Fruit fly (Drosophila melanogaster) whole organism, embryonic: ENCODE measurements around the gene CG8119.

Experiments used
- ATbp ChIP-seq: fragments of 200-800 bp; sonication (Bioruptor generic); optimal IDR thresholded peaks from 2 replicates; lab custom pipeline; 2017; ENCODE audit warnings: missing biosample characterization, mild to moderate bottlenecking, missing genetic modification characterization, missing genetic modification reagents
- Ada2b ChIP-seq: fragments of 200-800 bp; sonication (Bioruptor generic); IDR thresholded peaks from 2 replicates; pipeline ENCODE4 v1.3.6; 2022; ENCODE audit warnings: missing biosample characterization, missing genetic modification characterization
- CG1024 ChIP-seq: fragments of 200-800 bp; sonication (Bioruptor generic); IDR thresholded peaks from 2 replicates; pipeline ENCODE4 v1.3.6; 2022; ENCODE audit warnings: missing biosample characterization, missing genetic modification characterization
- CG10979 ChIP-seq: fragments of 200-800 bp; sonication (Bioruptor generic); optimal IDR thresholded peaks from 2 replicates; lab custom pipeline; 2018; ENCODE audit warnings: missing biosample characterization, mild to moderate bottlenecking, missing genetic modification characterization, moderate library complexity
- CG11504 ChIP-seq: fragments of 200-800 bp; sonication (Bioruptor generic); optimal IDR thresholded peaks from 3 replicates; lab custom pipeline; 2019; ENCODE audit warnings: missing biosample characterization, mild to moderate bottlenecking, missing genetic modification characterization, moderate library complexity
- CG12219 ChIP-seq: fragments of 200-800 bp; sonication (Bioruptor generic); optimal IDR thresholded peaks from 3 replicates; lab custom pipeline; 2018; ENCODE audit warnings: missing biosample characterization, mild to moderate bottlenecking, missing genetic modification characterization
- CG1233 ChIP-seq: fragments of 200-800 bp; sonication (Bioruptor generic); optimal IDR thresholded peaks from 4 replicates; lab custom pipeline; 2018; ENCODE audit warnings: missing biosample characterization, mild to moderate bottlenecking, missing genetic modification characterization
- CG12659 ChIP-seq: fragments of 200-800 bp; sonication (Bioruptor generic); optimal IDR thresholded peaks from 3 replicates; lab custom pipeline; 2017; ENCODE audit warnings: mild to moderate bottlenecking, missing biosample characterization, missing genetic modification reagents, missing genetic modification characterization
- CG13775 ChIP-seq: fragments of 200-800 bp; sonication (Bioruptor generic); optimal IDR thresholded peaks from 3 replicates; lab custom pipeline; 2017; ENCODE audit warnings: missing biosample characterization, mild to moderate bottlenecking, missing genetic modification characterization
- CG15011 ChIP-seq: fragments of 200-800 bp; sonication (Bioruptor generic); optimal IDR thresholded peaks from 3 replicates; lab custom pipeline; 2018; ENCODE audit warnings: missing biosample characterization, mild to moderate bottlenecking, missing genetic modification characterization
- CG17328 ChIP-seq: fragments of 200-800 bp; sonication (Bioruptor generic); IDR thresholded peaks from 2 replicates; pipeline ENCODE4 v1.3.6; 2022; ENCODE audit warnings: missing biosample characterization, missing genetic modification characterization
- CG2129 ChIP-seq: fragments of 200-800 bp; sonication (Bioruptor generic); IDR thresholded peaks from 2 replicates; pipeline ENCODE4 v1.3.6; 2022; ENCODE audit warnings: missing biosample characterization, missing genetic modification characterization; ENCODE audit not compliant: partially characterized antibody
- CG2199 ChIP-seq: fragments of 200-800 bp; sonication (Bioruptor generic); IDR thresholded peaks from 3 replicates; pipeline ENCODE4 v1.3.6; 2022; ENCODE audit warnings: missing biosample characterization, missing genetic modification characterization
- CG43689 ChIP-seq: fragments of 200-800 bp; sonication (Bioruptor generic); IDR thresholded peaks from 2 replicates; pipeline ENCODE4 v1.3.6; 2022; ENCODE audit warnings: missing biosample characterization, missing genetic modification characterization
- CG4617 ChIP-seq: fragments of 200-800 bp; sonication (Bioruptor generic); optimal IDR thresholded peaks from 3 replicates; lab custom pipeline; 2016; ENCODE audit warnings: missing biosample characterization, missing genetic modification characterization, borderline replicate concordance
- CG6272 ChIP-seq: fragments of 200-800 bp; sonication (Bioruptor generic); IDR thresholded peaks from 2 replicates; pipeline ENCODE4 v1.3.6; 2022; ENCODE audit warnings: missing biosample characterization, missing genetic modification characterization
- CG8281 ChIP-seq: fragments of 200-800 bp; sonication (Bioruptor generic); optimal IDR thresholded peaks from 2 replicates; lab custom pipeline; 2018; ENCODE audit warnings: missing biosample characterization, mild to moderate bottlenecking, missing genetic modification characterization, moderate library complexity
- CG8924 ChIP-seq: fragments of 200-800 bp; optimal IDR thresholded peaks from 3 replicates; lab custom pipeline; 2019; ENCODE audit warnings: missing biosample characterization, mild to moderate bottlenecking, missing genetic modification characterization, moderate library complexity
- CG9797 ChIP-seq: fragments of 200-800 bp; sonication (Bioruptor generic); optimal IDR thresholded peaks from 3 replicates; lab custom pipeline; 2018; ENCODE audit warnings: missing biosample characterization, mild to moderate bottlenecking, missing genetic modification characterization
- CrebB ChIP-seq: fragments of 200-800 bp; sonication (Bioruptor generic); optimal IDR thresholded peaks from 3 replicates; lab custom pipeline; 2018; ENCODE audit warnings: missing biosample characterization, mild to moderate bottlenecking, missing genetic modification characterization
- Deaf1 ChIP-seq: fragments of 200-800 bp; optimal IDR thresholded peaks from 3 replicates; lab custom pipeline; 2019; ENCODE audit warnings: missing biosample characterization, mild to moderate bottlenecking, missing genetic modification characterization, moderate library complexity
- Dll ChIP-seq: fragments of 200-800 bp; sonication (Bioruptor generic); IDR thresholded peaks from 4 replicates; pipeline ENCODE4 v1.3.6; 2022; ENCODE audit warnings: missing biosample characterization, missing genetic modification characterization; ENCODE audit not compliant: partially characterized antibody
- Fer2 ChIP-seq: fragments of 200-800 bp; sonication (Bioruptor generic); optimal IDR thresholded peaks from 2 replicates; lab custom pipeline; 2018; ENCODE audit warnings: missing biosample characterization, mild to moderate bottlenecking, missing genetic modification characterization, moderate library complexity
- HLHmδ ChIP-seq: fragments of 200-800 bp; sonication (Bioruptor generic); optimal IDR thresholded peaks from 2 replicates; lab custom pipeline; 2018; ENCODE audit warnings: missing biosample characterization, mild to moderate bottlenecking, missing genetic modification characterization, moderate library complexity
- Hr3 ChIP-seq: fragments of 200-800 bp; sonication (Bioruptor generic); optimal IDR thresholded peaks from 3 replicates; lab custom pipeline; 2016; ENCODE audit warnings: missing biosample characterization, missing genetic modification characterization
- Hr78 ChIP-seq, 2 experiments: fragments of 200-800 bp in 1 of 2; fragments of >200 bp in 1 of 2; sonication (Bioruptor generic) in 1 of 2; optimal IDR thresholded peaks; 2 replicates each; lab custom pipeline; 2017 to 2019; ENCODE audit warnings: missing biosample characterization in 2 of 2, missing genetic modification characterization in 2 of 2, mild to moderate bottlenecking in 1 of 2, moderate library complexity in 1 of 2
- Jarid2 ChIP-seq: fragments of 200-800 bp; sonication (Bioruptor generic); optimal IDR thresholded peaks from 3 replicates; lab custom pipeline; 2017; ENCODE audit warnings: mild to moderate bottlenecking, missing biosample characterization, missing genetic modification reagents, missing genetic modification characterization
- Poxn ChIP-seq: fragments of 200-800 bp; sonication (Bioruptor generic); IDR thresholded peaks from 2 replicates; pipeline ENCODE4 v1.3.6; 2022; ENCODE audit warnings: missing biosample characterization, missing genetic modification characterization
- Ravus ChIP-seq: fragments of 200-800 bp; sonication (Bioruptor generic); IDR thresholded peaks from 2 replicates; pipeline ENCODE4 v1.3.6; 2022; ENCODE audit warnings: missing biosample characterization, missing genetic modification characterization
- Sox102F ChIP-seq: fragments of 200-800 bp; sonication (Bioruptor generic); optimal IDR thresholded peaks from 2 replicates; lab custom pipeline; 2018; ENCODE audit warnings: missing biosample characterization, mild to moderate bottlenecking, missing genetic modification characterization, moderate library complexity
- Trl ChIP-seq, 3 experiments: fragments of >200 bp in 2 of 3; fragments of 200-800 bp in 1 of 3; sonication (Bioruptor generic) in 1 of 3; optimal IDR thresholded peaks; 2 replicates in 1 of 3; 3 replicates in 2 of 3; lab custom pipeline; 2016 to 2017; ENCODE audit warnings: missing biosample characterization in 1 of 3, missing genetic modification characterization in 1 of 3
- bowl ChIP-seq: fragments of 200-800 bp; sonication (Bioruptor generic); IDR thresholded peaks from 2 replicates; pipeline ENCODE4 v1.3.6; 2022; ENCODE audit warnings: missing biosample characterization, missing genetic modification characterization
- caup ChIP-seq: fragments of 200-800 bp; sonication (Bioruptor generic); optimal IDR thresholded peaks from 3 replicates; lab custom pipeline; 2017; ENCODE audit warnings: missing biosample characterization, mild to moderate bottlenecking, missing genetic modification characterization, moderate library complexity; ENCODE audit not compliant: severe bottlenecking
- chm ChIP-seq: fragments of 200-800 bp; sonication (Bioruptor generic); IDR thresholded peaks from 2 replicates; pipeline ENCODE4 v1.3.6; 2022; ENCODE audit warnings: missing biosample characterization, missing genetic modification characterization
- croc ChIP-seq: fragments of 200-800 bp; sonication (Bioruptor generic); conservative IDR thresholded peaks from 3 replicates; pipeline ENCODE4 v1.3.6; 2022; ENCODE audit warnings: missing biosample characterization, missing genetic modification characterization
- eve ChIP-seq, 2 experiments: fragments of >200 bp; optimal IDR thresholded peaks; 2 replicates each; lab custom pipeline; 2017; ENCODE audit warnings: missing biosample characterization in 2 of 2, missing genetic modification characterization in 2 of 2
- gem ChIP-seq: fragments of 200-800 bp; sonication (Bioruptor generic); optimal IDR thresholded peaks from 2 replicates; lab custom pipeline; 2019; ENCODE audit warnings: missing biosample characterization, mild to moderate bottlenecking, missing genetic modification characterization, moderate library complexity
- grau ChIP-seq: fragments of 200-800 bp; optimal IDR thresholded peaks from 3 replicates; lab custom pipeline; 2019; ENCODE audit warnings: missing biosample characterization, mild to moderate bottlenecking, missing genetic modification characterization, moderate library complexity
- jing ChIP-seq: fragments of 200-800 bp; sonication (Bioruptor generic); optimal IDR thresholded peaks from 2 replicates; lab custom pipeline; 2018; ENCODE audit warnings: missing biosample characterization, mild to moderate bottlenecking, missing genetic modification characterization
- p53 ChIP-seq: fragments of 200-800 bp; sonication (Bioruptor generic); optimal IDR thresholded peaks from 2 replicates; lab custom pipeline; 2016; ENCODE audit warnings: missing biosample characterization, missing genetic modification characterization
- peb ChIP-seq: fragments of 200-800 bp; sonication (Bioruptor generic); IDR thresholded peaks from 2 replicates; pipeline ENCODE4 v1.3.6; 2022; ENCODE audit warnings: missing biosample characterization, missing genetic modification characterization
- psq ChIP-seq: fragments of 200-800 bp; sonication (Bioruptor generic); optimal IDR thresholded peaks from 2 replicates; lab custom pipeline; 2017; ENCODE audit warnings: missing biosample characterization, missing genetic modification characterization
- rib ChIP-seq: fragments of 200-800 bp; sonication (Bioruptor generic); IDR thresholded peaks from 2 replicates; pipeline ENCODE4 v1.3.6; 2022; ENCODE audit warnings: missing biosample characterization, missing genetic modification characterization
- sens ChIP-seq: fragments of 200-800 bp; sonication (Bioruptor generic); peaks from one replicate; lab custom pipeline; 2016; ENCODE audit warnings: missing biosample characterization, missing genetic modification characterization
- slbo ChIP-seq: fragments of 200-800 bp; sonication (Bioruptor generic); IDR thresholded peaks from 2 replicates; pipeline ENCODE4 v1.3.6; 2022; ENCODE audit warnings: missing biosample characterization, missing genetic modification characterization
- slp2 ChIP-seq: fragments of 200-800 bp; sonication (Bioruptor generic); optimal IDR thresholded peaks from 2 replicates; lab custom pipeline; 2016; ENCODE audit warnings: missing biosample characterization, missing genetic modification characterization
- sr ChIP-seq: fragments of 200-800 bp; sonication (Bioruptor generic); IDR thresholded peaks from 3 replicates; pipeline ENCODE4 v1.3.6; 2022; ENCODE audit warnings: missing biosample characterization, missing genetic modification characterization
- zfh2 ChIP-seq: fragments of 200-800 bp; sonication (Bioruptor generic); optimal IDR thresholded peaks from 2 replicates; lab custom pipeline; 2016; ENCODE audit warnings: missing biosample characterization, missing genetic modification characterization

Gene CG8119

DNA sequence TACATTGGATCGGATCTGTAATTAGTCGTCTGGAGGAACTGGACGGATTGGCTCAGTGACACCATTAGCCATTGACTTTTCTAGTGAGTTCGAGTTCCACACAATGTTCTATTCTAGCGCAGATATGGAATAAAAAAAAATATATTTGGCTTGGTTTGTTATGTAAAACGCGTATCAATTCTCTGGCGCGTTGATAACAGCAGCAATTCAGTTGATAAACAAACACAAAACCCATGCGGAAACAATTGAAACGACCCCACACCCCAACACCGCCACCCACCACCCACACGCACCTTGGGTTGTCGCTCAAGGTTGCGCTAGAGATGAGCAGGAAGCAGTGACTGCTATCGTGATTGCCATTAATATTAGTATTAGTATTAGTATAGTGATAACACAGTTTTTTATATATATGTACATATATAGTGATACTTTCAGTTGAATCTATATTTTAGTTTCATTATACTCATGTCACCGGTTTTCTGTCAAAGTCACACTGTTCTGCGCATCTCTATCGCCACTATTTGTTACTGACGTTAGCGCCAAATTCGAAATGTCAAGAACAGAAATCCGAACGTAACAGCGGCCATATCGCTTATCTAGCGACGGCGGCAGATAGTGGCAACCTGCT, 35.3 kb downstream of the CG8119 start (continued):
- TF ChIP-seq peb (GFP tag; lab: Robert Waterston, UW), result peak; percentile 92
- peak; percentile 89 for TF ChIP-seq sr (GFP tag; lab: Robert Waterston, UW)
- TF ChIP-seq CG15011 (GFP tag; lab: Kevin White, UChicago), result peak; percentile 89
- peak; percentile 83 for TF ChIP-seq CG12219 (GFP tag; lab: Kevin White, UChicago)
- peak; percentile 93 for TF ChIP-seq rib
- peak; percentile 89 for TF ChIP-seq CG10979
- TF ChIP-seq jing (GFP tag; lab: Kevin White, UChicago), result peak; percentile 76
- TF ChIP-seq CG1233 (GFP tag; lab: Kevin White, UChicago), result peak; percentile 88
- peak; percentile 78 for TF ChIP-seq CrebB (tag; lab: Kevin White, UChicago)
- no peak for TF ChIP-seq HLHmδ (GFP tag; lab: Kevin White, UChicago)
- peak; percentile 96 for TF ChIP-seq gem (tag; lab: Kevin White, UChicago)
- peak; percentile 90 for TF ChIP-seq Hr3 (GFP tag; lab: Kevin White, UChicago)
- TF ChIP-seq CG12659 (GFP tag; lab: Kevin White, UChicago), result peak; percentile 92
- TF ChIP-seq CG8924 (tag; lab: Kevin White, UChicago), result peak; percentile 92
- peak; percentile 96 for TF ChIP-seq Ada2b
- peak; percentile 81 for TF ChIP-seq Ravus (GFP tag; lab: Robert Waterston, UW)
- TF ChIP-seq Sox102F (GFP tag; lab: Kevin White, UChicago), result peak; percentile 91
- no peak for TF ChIP-seq CG9797
- TF ChIP-seq CG43689 (GFP tag; lab: Robert Waterston, UW), result peak; percentile 74
- peak; percentile 69; the same call in 1 of the 2 replicates for TF ChIP-seq Poxn
- peak; percentile 81 for TF ChIP-seq CG8281
- TF ChIP-seq Jarid2 (GFP tag; lab: Kevin White, UChicago), result peak; percentile 68
- TF ChIP-seq zfh2 (GFP tag; lab: Kevin White, UChicago), result peak; percentile 77
- TF ChIP-seq Fer2 (tag; lab: Kevin White, UChicago), result peak; percentile 93
- peak; percentile 94 for TF ChIP-seq caup
- peak; percentile 92 for TF ChIP-seq chm
- no peak for TF ChIP-seq CG2129 (GFP tag; lab: Robert Waterston, UW)
- peak; percentile 90 for TF ChIP-seq CG13775 (GFP tag; lab: Kevin White, UChicago)
- peak; percentile 76 for TF ChIP-seq bowl (GFP tag; lab: Robert Waterston, UW)
- peak; percentile 76 for TF ChIP-seq Deaf1 (tag; lab: Kevin White, UChicago)
- TF ChIP-seq p53 (GFP tag; lab: Kevin White, UChicago), result no peak
- TF ChIP-seq grau, result peak; percentile 92
- TF ChIP-seq CG17328 (GFP tag; lab: Robert Waterston, UW), result peak; percentile 88
- peak; percentile 63 for TF ChIP-seq psq (GFP tag; lab: Kevin White, UChicago)
- peak; percentile 65; the same call in 2 of the 3 replicates for TF ChIP-seq CG2199 (GFP tag; lab: Robert Waterston, UW)
- TF ChIP-seq CG4617 (GFP tag; lab: Kevin White, UChicago), result peak; percentile 77
- peak in 1 of 2 experiments; percentile 72 for TF ChIP-seq Hr78 (GFP tag; optimal IDR thresholded peaks at IDR 0.05; lab: Kevin White, UChicago)
- no peak for TF ChIP-seq eve (GFP tag; optimal IDR thresholded peaks at IDR 0.05; lab: Kevin White, UChicago)
- TF ChIP-seq sens, result peak; percentile 83
- TF ChIP-seq Trl (optimal IDR thresholded peaks at IDR 0.05; lab: Kevin White, UChicago), result no peak
- peak; percentile 58 for TF ChIP-seq Trl (GFP tag; optimal IDR thresholded peaks at IDR 0.05; lab: Kevin White, UChicago)
- peak; percentile 89 for TF ChIP-seq ATbp (GFP tag; lab: Kevin White, UChicago)
- peak; percentile 85 for TF ChIP-seq CG1024 (GFP tag; lab: Robert Waterston, UW)
- peak; percentile 94 for TF ChIP-seq CG11504 (tag; lab: Kevin White, UChicago)
- TF ChIP-seq CG6272 (GFP tag; lab: Robert Waterston, UW), result peak; percentile 89
- peak; percentile 96 for TF ChIP-seq slbo
- TF ChIP-seq croc (GFP tag; lab: Robert Waterston, UW), result peak; percentile 89
- peak; percentile 43 for TF ChIP-seq slp2
- TF ChIP-seq Dll (GFP tag; lab: Robert Waterston, UW), result no peak; the same call in 3 of the 4 replicates
- TF ChIP-seq, all 482 proteins: peak for 388
